Fruit fly (Drosophila melanogaster) whole organism, embryonic: ENCODE data around the gene CG46335.

ENCODE experiments used
- Ada2b ChIP-seq: fragments of 200-800 bp; sonication (Bioruptor generic); IDR thresholded peaks from 2 replicates; pipeline ENCODE4 v1.3.6; 2022; ENCODE audit warnings: missing biosample characterization, missing genetic modification characterization
- B-H2 ChIP-seq: fragments of 200-800 bp; sonication (Bioruptor generic); optimal IDR thresholded peaks from 2 replicates; lab custom pipeline; 2018; ENCODE audit warnings: missing biosample characterization, mild to moderate bottlenecking, missing genetic modification characterization
- Bgb ChIP-seq: fragments of 200-800 bp; sonication (Bioruptor generic); IDR thresholded peaks from 2 replicates; pipeline ENCODE4 v1.3.6; 2022; ENCODE audit warnings: missing biosample characterization, missing genetic modification characterization; ENCODE audit not compliant: partially characterized antibody
- CG13894 ChIP-seq: fragments of 200-800 bp; sonication (Bioruptor generic); optimal IDR thresholded peaks from 3 replicates; lab custom pipeline; 2018; ENCODE audit warnings: missing biosample characterization, mild to moderate bottlenecking, missing genetic modification characterization, moderate library complexity
- CG1529 ChIP-seq: fragments of 200-800 bp; sonication (Bioruptor generic); optimal IDR thresholded peaks from 3 replicates; lab custom pipeline; 2018; ENCODE audit warnings: missing biosample characterization, missing genetic modification characterization
- CG16863 ChIP-seq: fragments of 200-800 bp; sonication (Bioruptor generic); optimal IDR thresholded peaks from 3 replicates; lab custom pipeline; 2016; ENCODE audit warnings: missing biosample characterization, missing genetic modification characterization
- CG1792 ChIP-seq: fragments of 200-800 bp; sonication (Bioruptor generic); optimal IDR thresholded peaks from 2 replicates; lab custom pipeline; 2016; ENCODE audit warnings: missing biosample characterization, missing genetic modification characterization
- CG18011 ChIP-seq: fragments of 200-800 bp; sonication (Bioruptor generic); optimal IDR thresholded peaks from 2 replicates; lab custom pipeline; 2017; ENCODE audit warnings: missing biosample characterization, missing genetic modification characterization, mild to moderate bottlenecking, moderate library complexity, missing genotype
- CG2889 ChIP-seq: fragments of 200-800 bp; sonication (Bioruptor generic); IDR thresholded peaks from 3 replicates; pipeline ENCODE4 v1.3.6; 2022; ENCODE audit warnings: missing biosample characterization, missing genetic modification characterization
- CG30403 ChIP-seq: fragments of 200-800 bp; sonication (Bioruptor generic); optimal IDR thresholded peaks from 3 replicates; lab custom pipeline; 2016; ENCODE audit warnings: missing biosample characterization, missing genetic modification characterization
- CG34376 ChIP-seq: fragments of 200-800 bp; sonication (Bioruptor generic); optimal IDR thresholded peaks from 2 replicates; lab custom pipeline; 2018; ENCODE audit warnings: missing biosample characterization, mild to moderate bottlenecking, missing genetic modification characterization
- CG6175 ChIP-seq: fragments of 200-800 bp; sonication (Bioruptor generic); IDR thresholded peaks from 3 replicates; pipeline ENCODE4 v1.3.6; 2022; ENCODE audit warnings: missing biosample characterization, missing genetic modification characterization
- CG7556 ChIP-seq: fragments of 200-800 bp; sonication (Bioruptor generic); optimal IDR thresholded peaks from 2 replicates; lab custom pipeline; 2017; ENCODE audit warnings: missing biosample characterization, mild to moderate bottlenecking, missing genetic modification characterization
- CG7786 ChIP-seq: fragments of 200-800 bp; sonication (Bioruptor generic); optimal IDR thresholded peaks from 2 replicates; lab custom pipeline; 2016; ENCODE audit warnings: missing biosample characterization, missing genetic modification characterization
- CG8290 ChIP-seq, 3 experiments: fragments of 200-800 bp; sonication (Bioruptor generic); optimal IDR thresholded peaks; 2 replicates each; lab custom pipeline; 2016 to 2019; ENCODE audit warnings: missing biosample characterization in 3 of 3, missing genetic modification characterization in 3 of 3, mild to moderate bottlenecking in 2 of 3, moderate library complexity in 1 of 3
- CG9727 ChIP-seq: fragments of 200-800 bp; sonication (Bioruptor generic); optimal IDR thresholded peaks from 3 replicates; lab custom pipeline; 2017; ENCODE audit warnings: missing biosample characterization, mild to moderate bottlenecking, missing genetic modification characterization
- Doc3 ChIP-seq: fragments of 200-800 bp; sonication (Bioruptor generic); IDR thresholded peaks from 3 replicates; pipeline ENCODE4 v1.3.6; 2022; ENCODE audit warnings: missing biosample characterization, missing genetic modification characterization; ENCODE audit not compliant: partially characterized antibody
- Dp ChIP-seq: fragments of 200-800 bp; sonication (Bioruptor generic); optimal IDR thresholded peaks from 2 replicates; lab custom pipeline; 2018; ENCODE audit warnings: missing biosample characterization, mild to moderate bottlenecking, missing genetic modification characterization, moderate library complexity
- Fer3 ChIP-seq: fragments of 200-800 bp; sonication (Bioruptor generic); optimal IDR thresholded peaks from 2 replicates; lab custom pipeline; 2018; ENCODE audit warnings: missing biosample characterization, mild to moderate bottlenecking, missing genetic modification characterization, moderate library complexity
- Hr51 ChIP-seq, 2 experiments: fragments of 200-800 bp; sonication (Bioruptor generic); optimal IDR thresholded peaks; 2 replicates in 1 of 2; 3 replicates in 1 of 2; lab custom pipeline; 2016 to 2018; ENCODE audit warnings: missing biosample characterization in 2 of 2, missing genetic modification characterization in 2 of 2, mild to moderate bottlenecking in 1 of 2, moderate library complexity in 1 of 2
- Lpt ChIP-seq: fragments of >200 bp; optimal IDR thresholded peaks from 2 replicates; lab custom pipeline; 2018; ENCODE audit warnings: missing biosample characterization, missing genetic modification characterization
- NC2β ChIP-seq: fragments of 200-800 bp; sonication (Bioruptor generic); optimal IDR thresholded peaks from 2 replicates; lab custom pipeline; 2016; ENCODE audit warnings: missing biosample characterization, missing genetic modification characterization
- Oli ChIP-seq: fragments of 200-800 bp; sonication (Bioruptor generic); optimal IDR thresholded peaks from 2 replicates; lab custom pipeline; 2018; ENCODE audit warnings: missing biosample characterization, mild to moderate bottlenecking, missing genetic modification characterization, moderate library complexity
- Ravus ChIP-seq: fragments of 200-800 bp; sonication (Bioruptor generic); IDR thresholded peaks from 2 replicates; pipeline ENCODE4 v1.3.6; 2022; ENCODE audit warnings: missing biosample characterization, missing genetic modification characterization
- Rx ChIP-seq: fragments of 200-800 bp; sonication (Bioruptor generic); IDR thresholded peaks from 2 replicates; pipeline ENCODE4 v1.3.6; 2022; ENCODE audit warnings: missing biosample characterization, missing genetic modification characterization
- Spps ChIP-seq: fragments of 200-800 bp; sonication (Bioruptor generic); optimal IDR thresholded peaks from 2 replicates; lab custom pipeline; 2018; ENCODE audit warnings: missing biosample characterization, mild to moderate bottlenecking, missing genetic modification characterization
- Ssrp ChIP-seq: fragments of 200-800 bp; sonication (Bioruptor generic); optimal IDR thresholded peaks from 2 replicates; lab custom pipeline; 2018; ENCODE audit warnings: missing biosample characterization, mild to moderate bottlenecking, missing genetic modification characterization, moderate library complexity
- Vsx1 ChIP-seq: fragments of 200-800 bp; sonication (Bioruptor generic); optimal IDR thresholded peaks from 2 replicates; lab custom pipeline; 2017; ENCODE audit warnings: missing biosample characterization, mild to moderate bottlenecking, missing genetic modification characterization, missing genetic modification reagents
- ap ChIP-seq: fragments of 200-800 bp; sonication (Bioruptor generic); IDR thresholded peaks from 2 replicates; pipeline ENCODE4 v1.3.6; 2022; ENCODE audit warnings: missing biosample characterization, missing genetic modification characterization
- az2 ChIP-seq: fragments of 200-800 bp; sonication (Bioruptor generic); optimal IDR thresholded peaks from 3 replicates; lab custom pipeline; 2016; ENCODE audit warnings: missing biosample characterization, missing genetic modification characterization
- br ChIP-seq: fragments of >200 bp; optimal IDR thresholded peaks from 2 replicates; lab custom pipeline; 2017
- chif ChIP-seq, 2 experiments: fragments of 200-800 bp; sonication (Bioruptor generic); optimal IDR thresholded peaks; 3 replicates each; lab custom pipeline; 2016; ENCODE audit warnings: missing biosample characterization in 2 of 2, missing genetic modification characterization in 2 of 2
- chm ChIP-seq: fragments of 200-800 bp; sonication (Bioruptor generic); IDR thresholded peaks from 2 replicates; pipeline ENCODE4 v1.3.6; 2022; ENCODE audit warnings: missing biosample characterization, missing genetic modification characterization
- croc ChIP-seq: fragments of 200-800 bp; sonication (Bioruptor generic); conservative IDR thresholded peaks from 3 replicates; pipeline ENCODE4 v1.3.6; 2022; ENCODE audit warnings: missing biosample characterization, missing genetic modification characterization
- cwo ChIP-seq: fragments of 200-800 bp; sonication (Bioruptor generic); optimal IDR thresholded peaks from 3 replicates; lab custom pipeline; 2017; ENCODE audit warnings: missing biosample characterization, missing genetic modification characterization, mild to moderate bottlenecking, moderate library complexity, missing genetic modification reagents
- dysf ChIP-seq: fragments of 200-800 bp; sonication (Bioruptor generic); IDR thresholded peaks from 3 replicates; pipeline ENCODE4 v1.3.6; 2022; ENCODE audit warnings: missing biosample characterization, missing genetic modification characterization
- gcm ChIP-seq: fragments of 200-800 bp; sonication (Bioruptor generic); optimal IDR thresholded peaks from 2 replicates; lab custom pipeline; 2019; ENCODE audit warnings: missing biosample characterization, mild to moderate bottlenecking, missing genetic modification characterization, moderate library complexity
- gfzf ChIP-seq: fragments of 200-800 bp; sonication (Bioruptor generic); optimal IDR thresholded peaks from 2 replicates; lab custom pipeline; 2016; ENCODE audit warnings: missing biosample characterization, mild to moderate bottlenecking, missing genetic modification characterization, moderate library complexity
- grau ChIP-seq: fragments of 200-800 bp; optimal IDR thresholded peaks from 3 replicates; lab custom pipeline; 2019; ENCODE audit warnings: missing biosample characterization, mild to moderate bottlenecking, missing genetic modification characterization, moderate library complexity
- gt ChIP-seq: fragments of 200-800 bp; sonication (Bioruptor generic); IDR thresholded peaks from 2 replicates; pipeline ENCODE4 v1.3.6; 2022; ENCODE audit warnings: missing biosample characterization, missing genetic modification characterization
- h ChIP-seq: fragments of >200 bp; optimal IDR thresholded peaks from 2 replicates; lab custom pipeline; 2017
- hbn ChIP-seq: fragments of 200-800 bp; sonication (Bioruptor generic); IDR thresholded peaks from 2 replicates; pipeline ENCODE4 v1.3.6; 2022; ENCODE audit warnings: missing biosample characterization, missing genetic modification characterization; ENCODE audit not compliant: partially characterized antibody
- inv ChIP-seq: fragments of 200-800 bp; sonication (Bioruptor generic); IDR thresholded peaks from 2 replicates; pipeline ENCODE4 v1.3.6; 2022; ENCODE audit warnings: missing biosample characterization, missing genetic modification characterization; ENCODE audit not compliant: partially characterized antibody
- odd ChIP-seq: fragments of 200-800 bp; sonication (Bioruptor generic); optimal IDR thresholded peaks from 2 replicates; lab custom pipeline; 2017; ENCODE audit warnings: missing biosample characterization, mild to moderate bottlenecking, missing genetic modification characterization
- ranshi ChIP-seq: fragments of 200-800 bp; sonication (Bioruptor generic); IDR thresholded peaks from 2 replicates; pipeline ENCODE4 v1.3.6; 2022; ENCODE audit warnings: missing biosample characterization, missing genetic modification characterization
- ro ChIP-seq: fragments of 200-800 bp; sonication (Bioruptor generic); IDR thresholded peaks from 2 replicates; pipeline ENCODE4 v1.3.6; 2022; ENCODE audit warnings: missing biosample characterization, missing genetic modification characterization
- scrt ChIP-seq: fragments of 200-800 bp; sonication (Bioruptor generic); optimal IDR thresholded peaks from 2 replicates; lab custom pipeline; 2018; ENCODE audit warnings: missing biosample characterization, mild to moderate bottlenecking, missing genetic modification characterization, moderate library complexity
- slp2 ChIP-seq: fragments of 200-800 bp; sonication (Bioruptor generic); optimal IDR thresholded peaks from 2 replicates; lab custom pipeline; 2016; ENCODE audit warnings: missing biosample characterization, missing genetic modification characterization
- stwl ChIP-seq: fragments of 200-800 bp; sonication (Bioruptor generic); optimal IDR thresholded peaks from 3 replicates; lab custom pipeline; 2018; ENCODE audit warnings: missing biosample characterization, mild to moderate bottlenecking, missing genetic modification characterization, moderate library complexity
- usp ChIP-seq: fragments of >200 bp; optimal IDR thresholded peaks from 2 replicates; lab custom pipeline; 2017; ENCODE audit warnings: missing biosample characterization, missing genetic modification characterization
- yki ChIP-seq: fragments of >200 bp; optimal IDR thresholded peaks from 3 replicates; lab custom pipeline; 2018

CG46335 gene

dm6 chr3R:27407049-27407448 lies 38.5 kb upstream of the CG46335 start (continued):
- TF ChIP-seq CG30403 (GFP tag; lab: Kevin White, UChicago) (peak; percentile 70), inv (GFP tag; lab: Robert Waterston, UW) (no peak), chm (GFP tag; lab: Robert Waterston, UW) (peak; percentile 35; the same call in 1 of the 2 replicates), Dp (no peak), Lpt (GFP tag; lab: Kevin White, UChicago) (no peak), Bgb (no peak), Doc3 (GFP tag; lab: Robert Waterston, UW) (no peak), croc (GFP tag; lab: Robert Waterston, UW) (peak; percentile 41; the same call in 1 of the 3 replicates), CG1792 (peak; percentile 55), CG18011 (GFP tag; lab: Kevin White, UChicago) (peak; percentile 5), NC2β (GFP tag; lab: Kevin White, UChicago) (peak; percentile 34), CG16863 (peak; percentile 57), slp2 (peak; percentile 43), br (lab: Kevin White, UChicago) (no peak), dysf (GFP tag; lab: Robert Waterston, UW) (peak; percentile 90), grau (tag; lab: Kevin White, UChicago) (peak; percentile 83), Ada2b (GFP tag; lab: Robert Waterston, UW) (peak; percentile 86), Spps (tag; lab: Kevin White, UChicago) (no peak), stwl (no peak), CG2889 (GFP tag; lab: Robert Waterston, UW) (peak; percentile 70; the same call in 1 of the 3 replicates), cwo (GFP tag; lab: Kevin White, UChicago) (peak; percentile 60), odd (GFP tag; lab: Kevin White, UChicago) (peak; percentile 21), Oli (tag; lab: Kevin White, UChicago) (peak; percentile 73), Vsx1 (no peak), ro (GFP tag; lab: Robert Waterston, UW) (peak; percentile 39; the same call in 1 of the 2 replicates), Hr51 (GFP tag; optimal IDR thresholded peaks at IDR 0.05; lab: Kevin White, UChicago) (peak; percentile 53 to 78), usp (no peak), h (lab: Kevin White, UChicago) (no peak), chif (GFP tag; optimal IDR thresholded peaks at IDR 0.05; lab: Kevin White, UChicago) (peak; percentile 47 to 54), CG7786 (GFP tag; lab: Kevin White, UChicago) (peak; percentile 81), yki (lab: Kevin White, UChicago) (no peak), B-H2 (GFP tag; lab: Kevin White, UChicago) (peak; percentile 72), CG9727 (peak; percentile 43), Fer3 (tag; lab: Kevin White, UChicago) (peak; percentile 80), gfzf (GFP tag; lab: Kevin White, UChicago) (no peak), ap (peak; percentile 53), CG7556 (GFP tag; lab: Kevin White, UChicago) (peak; percentile 30), CG6175 (GFP tag; lab: Robert Waterston, UW) (peak; percentile 68; the same call in 2 of the 3 replicates), az2 (GFP tag; lab: Kevin White, UChicago) (peak; percentile 53), scrt (GFP tag; lab: Kevin White, UChicago) (peak; percentile 70), Ravus (GFP tag; lab: Robert Waterston, UW) (peak; percentile 72), Ssrp (peak; percentile 30), CG8290 (GFP tag; optimal IDR thresholded peaks at IDR 0.05; lab: Kevin White, UChicago) (no peak), CG8290 (tag; optimal IDR thresholded peaks at IDR 0.05; lab: Kevin White, UChicago) (peak in 1 of 2 experiments; percentile 84), CG1529 (no peak), gcm (GFP tag; lab: Kevin White, UChicago) (peak; percentile 9), ranshi (peak; percentile 86), CG13894 (peak; percentile 5), hbn (no peak), CG34376 (GFP tag; lab: Kevin White, UChicago) (peak; percentile 15), gt (GFP tag; lab: Robert Waterston, UW) (0 out of 2 replicates have a peak, but pooled peaks have one; percentile 39), Rx (GFP tag; lab: Robert Waterston, UW) (peak; percentile 52)
